Fruit fly (Drosophila melanogaster): Measurements from ENCODE around the gene Pak3.
A peak's percentile ranks its signal among the peaks of the same experiment; 100 is the strongest.

Gene Pak3

DNA sequence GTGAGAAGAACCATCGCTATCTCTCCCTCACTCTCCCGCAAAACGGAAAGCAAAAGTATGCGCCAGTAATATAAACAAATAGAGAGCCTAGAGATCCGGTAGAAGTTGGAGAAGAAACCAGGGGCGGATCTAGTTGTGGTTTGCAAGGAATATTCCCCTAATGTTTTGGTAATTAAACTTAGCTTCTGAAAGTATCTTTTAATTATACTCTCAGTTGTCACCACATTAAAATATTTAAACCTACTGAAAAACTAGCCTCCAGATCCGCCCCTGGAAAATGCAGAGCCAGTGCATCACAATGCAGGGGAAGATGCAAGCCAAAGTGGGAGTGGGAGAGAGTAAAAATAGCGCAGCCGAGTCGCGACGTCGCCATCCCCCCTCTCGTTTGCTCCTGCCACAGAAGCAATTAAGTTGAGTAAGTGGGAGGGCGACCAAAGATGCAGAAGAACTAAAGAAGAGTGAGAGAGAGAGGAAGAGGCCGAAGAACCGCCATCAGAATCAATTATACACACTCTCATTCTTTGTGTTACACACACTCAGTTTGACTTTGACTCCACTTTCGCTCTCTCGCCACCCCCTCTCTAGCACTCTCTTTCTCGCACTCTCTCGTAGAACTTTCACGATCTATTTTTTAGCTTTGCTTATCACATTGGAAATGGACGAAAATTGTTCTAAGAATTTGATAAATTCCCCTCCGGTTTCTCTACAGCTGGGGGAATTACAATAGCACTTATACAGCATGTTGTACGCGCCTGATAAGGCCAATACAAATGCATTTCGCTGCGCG lies 4.2 kb downstream of the Pak3 start (continued):
- peak; percentile 87 for TF ChIP-seq CG10462 (GFP tag; optimal IDR thresholded peaks at IDR 0.05)
- TF ChIP-seq da (GFP tag; optimal IDR thresholded peaks at IDR 0.05): peak; percentile 80
- peak; percentile 92 for TF ChIP-seq tgo (GFP tag; IDR thresholded peaks at IDR 0.05)
- peak; percentile 96 for TF ChIP-seq CG5245 (GFP tag; optimal IDR thresholded peaks at IDR 0.05)
- peak; percentile 94 for TF ChIP-seq Spps (tag; optimal IDR thresholded peaks at IDR 0.05)
- peak; percentile 87 for TF ChIP-seq CG12219 (GFP tag; optimal IDR thresholded peaks at IDR 0.05)
- TF ChIP-seq rib (GFP tag; IDR thresholded peaks at IDR 0.05): peak; percentile 71
- TF ChIP-seq gem (tag; optimal IDR thresholded peaks at IDR 0.05): peak; percentile 96
- peak; percentile 62 for TF ChIP-seq sd (tag; optimal IDR thresholded peaks at IDR 0.05)
- peak; percentile 93 for TF ChIP-seq twi (tag; optimal IDR thresholded peaks at IDR 0.05)
- peak; percentile 85 for TF ChIP-seq gcm (GFP tag; optimal IDR thresholded peaks at IDR 0.05)
- TF ChIP-seq sr (GFP tag; IDR thresholded peaks at IDR 0.05): peak; percentile 83
- TF ChIP-seq CG6813 (GFP tag; optimal IDR thresholded peaks at IDR 0.05): peak; percentile 88
- TF ChIP-seq org-1 (GFP tag; optimal IDR thresholded peaks at IDR 0.05): peak; percentile 88
- TF ChIP-seq CG4617 (GFP tag; optimal IDR thresholded peaks at IDR 0.05; ENCODE audit: borderline replicate concordance): peak; percentile 67
- peak; percentile 90 for TF ChIP-seq z (GFP tag; IDR thresholded peaks at IDR 0.05)
- peak; percentile 95; the same call in 1 of the 2 replicates for TF ChIP-seq ranshi (GFP tag; IDR thresholded peaks at IDR 0.05)
- TF ChIP-seq CG8281 (tag; optimal IDR thresholded peaks at IDR 0.05): peak; percentile 82
- TF ChIP-seq Dip3 (GFP tag; optimal IDR thresholded peaks at IDR 0.05): peak; percentile 78
- peak; percentile 57 for TF ChIP-seq Deaf1 (tag; optimal IDR thresholded peaks at IDR 0.05)
- TF ChIP-seq CG7271 (tag; optimal IDR thresholded peaks at IDR 0.05): peak; percentile 59
- TF ChIP-seq fd96Cb (tag; optimal IDR thresholded peaks at IDR 0.05): peak; percentile 98
- TF ChIP-seq sima (GFP tag; optimal IDR thresholded peaks at IDR 0.05): peak; percentile 77
- TF ChIP-seq h (optimal IDR thresholded peaks at IDR 0.05): no peak
- peak; percentile 75 for TF ChIP-seq her (GFP tag; optimal IDR thresholded peaks at IDR 0.05)
- TF ChIP-seq Fer2 (tag; optimal IDR thresholded peaks at IDR 0.05): peak; percentile 86
- peak; percentile 85 for TF ChIP-seq salm (tag; optimal IDR thresholded peaks at IDR 0.05)
- peak; percentile 43 for TF ChIP-seq CG2116 (GFP tag; optimal IDR thresholded peaks at IDR 0.05)
- TF ChIP-seq NC2β (GFP tag; optimal IDR thresholded peaks at IDR 0.05): peak; percentile 89
- TF ChIP-seq sc (optimal IDR thresholded peaks at IDR 0.05): no peak
- peak; percentile 87 for TF ChIP-seq sc (GFP tag; optimal IDR thresholded peaks at IDR 0.05)
- TF ChIP-seq bab2 (GFP tag; optimal IDR thresholded peaks at IDR 0.05): peak; percentile 97
- peak; percentile 68; the same call in 2 of the 3 replicates for TF ChIP-seq CG6175 (GFP tag; IDR thresholded peaks at IDR 0.05)
- TF ChIP-seq emc (GFP tag; optimal IDR thresholded peaks at IDR 0.05): peak; percentile 34
- no peak for TF ChIP-seq pan (optimal IDR thresholded peaks at IDR 0.05)
- TF ChIP-seq pan (GFP tag; optimal IDR thresholded peaks at IDR 0.05 in 1 of 2, IDR thresholded peaks at IDR 0.05 in 1 of 2): peak in 1 of 2 experiments; percentile 92
- no peak for TF ChIP-seq Dref (GFP tag; IDR thresholded peaks at IDR 0.05)
- peak; percentile 95 for TF ChIP-seq CG11456 (GFP tag; IDR thresholded peaks at IDR 0.05)
- TF ChIP-seq cg (GFP tag; optimal IDR thresholded peaks at IDR 0.05): peak; percentile 66
- TF ChIP-seq CG6765 (GFP tag; optimal IDR thresholded peaks at IDR 0.05): no peak
- peak; percentile 94 for TF ChIP-seq E2f1 (GFP tag; IDR thresholded peaks at IDR 0.05)
- peak; percentile 79 for TF ChIP-seq CG3847 (GFP tag; IDR thresholded peaks at IDR 0.05)
- TF ChIP-seq pnt (GFP tag; optimal IDR thresholded peaks at IDR 0.05): peak; percentile 96
- TF ChIP-seq sens (GFP tag): peak; percentile 99
- TF ChIP-seq grn (GFP tag; optimal IDR thresholded peaks at IDR 0.05): no peak
- 0 out of 2 replicates have a peak, but pooled peaks have one; percentile 65 for TF ChIP-seq danr (GFP tag; IDR thresholded peaks at IDR 0.05)
- peak; percentile 71 for TF ChIP-seq CG7987 (GFP tag; optimal IDR thresholded peaks at IDR 0.05)
- peak; percentile 90 for TF ChIP-seq ap (GFP tag; IDR thresholded peaks at IDR 0.05)
- peak; percentile 73 for TF ChIP-seq Dek (tag; optimal IDR thresholded peaks at IDR 0.05)
- TF ChIP-seq Adf1 (GFP tag; IDR thresholded peaks at IDR 0.05): no peak
- TF ChIP-seq NC2α (GFP tag; optimal IDR thresholded peaks at IDR 0.05): peak; percentile 87
